Worm (Caenorhabditis elegans) whole organism, L2 larva: ENCODE results near the gene C25E10.4.

Source experiments
- R02D3.7 ChIP-seq: fragments of 150-350 bp; optimal IDR thresholded peaks from 2 replicates; lab custom pipeline; 2014; ENCODE audit warnings: missing biosample characterization, missing genetic modification characterization
- Y55F3AM.14 ChIP-seq: fragments of 200-800 bp; sonication (Bioruptor generic); optimal IDR thresholded peaks from 2 replicates; lab custom pipeline; 2018; ENCODE audit warnings: mild to moderate bottlenecking, missing genetic modification characterization, missing compliant biosample characterization
- alr-1 ChIP-seq: fragments of 150-350 bp; optimal IDR thresholded peaks from 2 replicates; lab custom pipeline; 2014; ENCODE audit warnings: missing biosample characterization, missing genetic modification characterization
- aly-2 ChIP-seq: fragments of 150-350 bp; optimal IDR thresholded peaks from 2 replicates; lab custom pipeline; 2014; ENCODE audit warnings: missing biosample characterization, missing genetic modification characterization
- ama-1 ChIP-seq: fragments of 150-350 bp; optimal IDR thresholded peaks from 2 replicates; lab custom pipeline; 2018; ENCODE audit warnings: inconsistent platforms
- blmp-1 ChIP-seq: sonication (generic microtip); optimal IDR thresholded peaks from 2 replicates; lab custom pipeline; 2017; ENCODE audit warnings: missing genetic modification characterization, mild to moderate bottlenecking, missing compliant biosample characterization, antibody characterized with exemption, moderate library complexity; ENCODE audit not compliant: insufficient read depth
- ceh-16 ChIP-seq: fragments of 150-350 bp; optimal IDR thresholded peaks from 2 replicates; lab custom pipeline; 2014; ENCODE audit warnings: missing biosample characterization, missing genetic modification characterization
- ceh-82 ChIP-seq: fragments of 150-350 bp; optimal IDR thresholded peaks from 2 replicates; lab custom pipeline; 2014; ENCODE audit warnings: missing biosample characterization, missing genetic modification characterization
- dmd-4 ChIP-seq: sonication (generic microtip); optimal IDR thresholded peaks from 2 replicates; lab custom pipeline; 2017; ENCODE audit warnings: missing biosample characterization, missing genetic modification characterization
- egl-27 ChIP-seq: sonication (generic microtip); optimal IDR thresholded peaks from 3 replicates; lab custom pipeline; 2017; ENCODE audit warnings: missing biosample characterization, missing genetic modification reagents, missing genetic modification characterization
- elt-1 ChIP-seq: fragments of 150-350 bp; optimal IDR thresholded peaks from 2 replicates; lab custom pipeline; 2014; ENCODE audit warnings: missing biosample characterization, missing genetic modification characterization
- fos-1 ChIP-seq: fragments of 150-350 bp; optimal IDR thresholded peaks from 2 replicates; lab custom pipeline; 2014; ENCODE audit warnings: missing biosample characterization, missing genetic modification characterization
- gmeb-1 ChIP-seq: fragments of 150-350 bp; optimal IDR thresholded peaks from 2 replicates; lab custom pipeline; 2014; ENCODE audit warnings: missing biosample characterization, missing genetic modification characterization
- lin-11 ChIP-seq: fragments of 150-350 bp; sonication (generic microtip); optimal IDR thresholded peaks from 2 replicates; lab custom pipeline; 2014; ENCODE audit warnings: missing biosample characterization, missing genetic modification characterization, inconsistent platforms, mixed read lengths
- lin-13 ChIP-seq: fragments of 150-350 bp; optimal IDR thresholded peaks from 2 replicates; lab custom pipeline; 2014; ENCODE audit warnings: missing biosample characterization, missing genetic modification reagents, missing genetic modification characterization
- lin-39 ChIP-seq: fragments of 150-350 bp; optimal IDR thresholded peaks from 2 replicates; lab custom pipeline; 2014; ENCODE audit warnings: missing biosample characterization, missing genetic modification reagents, missing genetic modification characterization
- mab-5 ChIP-seq: fragments of 150-350 bp; optimal IDR thresholded peaks from 2 replicates; lab custom pipeline; 2014; ENCODE audit warnings: missing biosample characterization, missing genetic modification characterization
- mbf-1 ChIP-seq: sonication (generic microtip); optimal IDR thresholded peaks from 2 replicates; lab custom pipeline; 2017; ENCODE audit warnings: missing biosample characterization, missing genetic modification characterization
- mdl-1 ChIP-seq, 2 experiments: fragments of 150-350 bp in 1 of 2; sonication (generic microtip) in 1 of 2; optimal IDR thresholded peaks; 2 replicates each; lab custom pipeline; 2017; ENCODE audit warnings: missing biosample characterization in 2 of 2, missing genetic modification characterization in 2 of 2
- nhr-11 ChIP-seq: fragments of 150-350 bp; optimal IDR thresholded peaks from 2 replicates; lab custom pipeline; 2014; ENCODE audit warnings: missing biosample characterization, missing genetic modification characterization
- nhr-12 ChIP-seq: fragments of 150-350 bp; optimal IDR thresholded peaks from 2 replicates; lab custom pipeline; 2014; ENCODE audit warnings: missing biosample characterization, missing genetic modification characterization
- nhr-21 ChIP-seq: fragments of 150-350 bp; optimal IDR thresholded peaks from 2 replicates; lab custom pipeline; 2014; ENCODE audit warnings: missing biosample characterization, missing genetic modification characterization
- nhr-237 ChIP-seq: fragments of 150-350 bp; optimal IDR thresholded peaks from 2 replicates; lab custom pipeline; 2014; ENCODE audit warnings: missing biosample characterization, missing genetic modification characterization
- nhr-25 ChIP-seq: fragments of 150-350 bp; sonication (generic microtip); optimal IDR thresholded peaks from 3 replicates; lab custom pipeline; 2014; ENCODE audit warnings: missing biosample characterization, missing genetic modification characterization
- peb-1 ChIP-seq: fragments of 150-350 bp; optimal IDR thresholded peaks from 2 replicates; lab custom pipeline; 2014; ENCODE audit warnings: missing biosample characterization, missing genetic modification characterization
- sem-4 ChIP-seq: fragments of 150-350 bp; optimal IDR thresholded peaks from 2 replicates; lab custom pipeline; 2014; ENCODE audit warnings: missing biosample characterization, missing genetic modification reagents, missing genetic modification characterization
- skn-1 ChIP-seq: sonication (generic microtip); optimal IDR thresholded peaks from 2 replicates; lab custom pipeline; 2017; ENCODE audit warnings: missing biosample characterization, missing genetic modification characterization
- sma-9 ChIP-seq, 2 experiments: fragments of 150-350 bp in 1 of 2; sonication (generic microtip) in 1 of 2; optimal IDR thresholded peaks; 2 replicates each; lab custom pipeline; 2014 to 2016; ENCODE audit warnings: missing genetic modification characterization in 2 of 2, mild to moderate bottlenecking in 1 of 2, missing biosample characterization in 1 of 2, missing compliant biosample characterization in 1 of 2, missing genetic modification reagents in 1 of 2, moderate library complexity in 1 of 2
- snpc-4 ChIP-seq: fragments of 150-350 bp; optimal IDR thresholded peaks from 2 replicates; lab custom pipeline; 2014; ENCODE audit warnings: missing biosample characterization, missing genetic modification characterization
- unc-39 ChIP-seq: fragments of 150-350 bp; optimal IDR thresholded peaks from 2 replicates; lab custom pipeline; 2014; ENCODE audit warnings: missing biosample characterization, missing genetic modification characterization
- unc-55 ChIP-seq: fragments of 150-350 bp; sonication (generic microtip); optimal IDR thresholded peaks from 3 replicates; lab custom pipeline; 2014; ENCODE audit warnings: missing biosample characterization, missing genetic modification reagents, missing genetic modification characterization
- unc-62 ChIP-seq: fragments of 150-350 bp; optimal IDR thresholded peaks from 2 replicates; lab custom pipeline; 2014; ENCODE audit warnings: missing biosample characterization, missing genetic modification reagents, missing genetic modification characterization
- zag-1 ChIP-seq: fragments of 150-350 bp; optimal IDR thresholded peaks from 2 replicates; lab custom pipeline; 2014; ENCODE audit warnings: missing biosample characterization, missing genetic modification characterization
- ztf-11 ChIP-seq: sonication (generic microtip); optimal IDR thresholded peaks from 2 replicates; lab custom pipeline; 2017; ENCODE audit warnings: missing biosample characterization, missing genetic modification characterization

The C25E10.4 gene

DNA sequence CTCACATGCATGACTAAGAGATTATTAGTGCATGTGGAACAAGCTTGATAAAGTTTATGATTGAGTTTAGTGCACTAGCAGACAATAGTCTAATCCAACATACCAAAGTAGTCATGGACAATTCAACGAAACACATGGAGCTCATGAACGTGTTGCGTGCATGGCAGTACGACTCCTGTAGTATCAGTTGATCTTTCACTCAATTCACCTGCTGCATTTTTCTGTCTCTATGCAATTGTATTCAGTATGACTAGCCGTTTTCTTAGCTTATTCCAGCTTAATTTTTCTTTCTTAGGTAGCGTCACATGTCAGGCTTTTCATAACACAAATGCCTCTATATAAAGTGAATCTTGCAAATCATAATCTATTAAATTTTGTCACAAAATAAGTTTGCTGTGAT, 30.1 kb upstream of the C25E10.4 start, which contains the start of gene srx-1:
TSS of gene srx-1 (plus strand) at position 382 of the 400 bp plus-strand sequence.
- TF ChIP-seq ceh-16 (tag; lab: Kevin White, UChicago) (no peak), Y55F3AM.14 (GFP tag; lab: Kevin White, UChicago) (no peak), unc-39 (tag; lab: Kevin White, UChicago) (no peak), lin-11 (tag; lab: Kevin White, UChicago) (no peak), sem-4 (no peak), aly-2 (tag; lab: Kevin White, UChicago) (no peak), nhr-25 (tag; lab: Kevin White, UChicago) (no peak)
- TF ChIP-seq, all 48 proteins: peak for 0

DNA sequence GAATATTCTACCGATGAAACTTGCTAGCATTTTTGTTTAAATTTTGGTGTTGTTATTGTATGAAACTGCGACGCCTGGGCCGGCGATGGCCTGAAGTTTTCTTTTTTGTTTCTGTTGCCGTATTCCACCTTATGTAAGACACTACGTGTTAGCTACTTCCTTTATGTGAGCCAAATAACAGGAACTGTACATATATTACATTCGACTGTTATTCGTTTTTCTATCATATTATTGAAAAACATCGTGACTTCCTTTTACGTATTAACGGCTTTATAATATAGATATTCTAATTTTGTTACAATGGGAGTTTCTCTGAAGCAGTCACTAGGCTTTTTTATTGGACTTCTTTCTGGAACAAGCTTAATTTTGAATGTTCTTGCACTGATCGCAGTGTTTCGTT, 28.1 kb upstream of the C25E10.4 start, which contains the start of gene srx-3:
TSS of gene srx-3 (plus strand) at position 301 of the 400 bp plus-strand sequence.
- TF ChIP-seq ceh-82 (no peak), R02D3.7 (tag; lab: Kevin White, UChicago) (no peak), snpc-4 (tag; lab: Kevin White, UChicago) (no peak), lin-13 (GFP tag; lab: Kevin White, UChicago) (no peak), egl-27 (no peak), nhr-21 (tag; lab: Kevin White, UChicago) (no peak), blmp-1 (tag; lab: Kevin White, UChicago) (no peak), unc-62 (GFP tag; lab: Kevin White, UChicago) (no peak), ztf-11 (no peak), sem-4 (no peak), nhr-12 (tag; lab: Kevin White, UChicago) (no peak), zag-1 (no peak), mbf-1 (no peak), lin-39 (no peak)

DNA sequence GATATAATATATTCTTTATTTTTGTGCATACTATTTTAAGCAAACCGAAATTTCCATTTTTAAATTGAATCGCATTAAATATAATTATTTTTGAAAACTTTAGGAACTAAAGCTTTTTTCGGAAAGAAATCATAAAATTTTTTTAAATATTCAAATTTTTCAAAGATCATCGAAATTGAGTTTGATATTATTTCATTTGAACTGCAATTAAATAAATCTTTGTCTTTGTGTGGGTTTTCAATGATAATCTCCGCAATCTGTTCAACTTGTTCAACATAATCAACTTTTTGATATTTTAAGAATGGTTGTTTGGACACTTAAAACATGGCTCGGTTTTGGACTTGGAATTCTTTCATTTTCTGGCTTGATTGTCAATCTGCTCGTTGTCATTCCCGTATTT, 24.2 kb upstream of the C25E10.4 start, which contains the start of gene srx-2:
TSS of gene srx-2 (plus strand) at position 301 of the 400 bp plus-strand sequence.
- no peak for TF ChIP-seq nhr-11 (tag; lab: Kevin White, UChicago)
- TF ChIP-seq alr-1 (tag; lab: Kevin White, UChicago): no peak
- no peak for TF ChIP-seq elt-1 (tag; lab: Kevin White, UChicago)
- TF ChIP-seq nhr-237: no peak
- no peak for TF ChIP-seq fos-1 (tag; lab: Kevin White, UChicago)
- no peak for TF ChIP-seq unc-55
- no peak for TF ChIP-seq mdl-1 (tag; optimal IDR thresholded peaks at IDR 0.05; lab: Kevin White, UChicago)
- no peak for TF ChIP-seq nhr-25 (tag; lab: Kevin White, UChicago)
- TF ChIP-seq ama-1 (lab: Kevin White, UChicago): no peak
- no peak for TF ChIP-seq mab-5 (tag; lab: Kevin White, UChicago)
- no peak for TF ChIP-seq dmd-4 (tag; lab: Kevin White, UChicago)
- no peak for TF ChIP-seq R02D3.7 (tag; lab: Kevin White, UChicago)
- no peak for TF ChIP-seq mbf-1

DNA sequence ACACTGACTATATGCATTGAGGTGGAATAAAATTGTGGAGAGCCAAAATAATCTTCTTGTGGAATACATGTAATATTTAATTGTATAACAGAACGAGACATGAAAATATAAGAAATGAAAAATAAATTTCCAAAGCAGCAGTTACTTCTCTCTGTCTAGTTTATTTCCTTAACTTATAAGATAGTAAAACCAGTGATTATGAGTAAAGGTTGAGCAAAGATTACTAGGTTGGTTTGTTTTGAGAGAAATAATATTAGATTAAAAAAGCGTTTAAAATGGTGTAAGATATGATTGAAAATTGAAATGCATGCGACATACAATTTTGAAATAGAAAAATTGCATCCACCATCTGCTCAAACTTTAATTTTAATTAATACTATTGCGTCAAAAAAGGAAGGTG, 19.6 kb upstream of the C25E10.4 start, which contains the start of gene srh-201:
TSS of gene srh-201 (minus strand) at position 101 of the 400 bp plus-strand sequence.
- TF ChIP-seq Y55F3AM.14 (GFP tag; lab: Kevin White, UChicago) (no peak), fos-1 (tag; lab: Kevin White, UChicago) (no peak), mdl-1 (tag; optimal IDR thresholded peaks at IDR 0.05; lab: Kevin White, UChicago) (no peak), peb-1 (tag; lab: Kevin White, UChicago) (no peak), gmeb-1 (tag; lab: Kevin White, UChicago) (no peak), aly-2 (tag; lab: Kevin White, UChicago) (no peak), sem-4 (no peak), nhr-21 (tag; lab: Kevin White, UChicago) (no peak)

DNA sequence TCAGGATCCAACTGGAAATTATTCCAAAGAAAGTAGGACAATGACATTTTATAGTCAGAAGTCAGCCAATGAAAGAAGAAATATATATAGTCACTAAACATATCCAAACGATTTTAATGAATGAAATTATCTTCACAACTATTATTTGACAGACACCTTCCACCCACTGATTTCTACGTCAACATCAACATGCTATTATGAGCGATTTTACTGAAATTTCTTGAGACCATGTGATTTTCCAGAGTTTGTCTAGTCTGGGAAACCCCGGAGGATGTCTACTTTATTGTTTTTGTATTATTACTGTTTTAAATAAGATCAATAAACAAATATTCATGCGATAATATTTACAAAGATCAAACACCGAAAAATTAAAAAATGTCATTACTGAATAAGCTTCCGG, 17.8 kb upstream of the C25E10.4 start, which contains the start of gene srt-18:
TSS of gene srt-18 (minus strand) at position 101 of the 400 bp plus-strand sequence.
- TF ChIP-seq dmd-4 (tag; lab: Kevin White, UChicago) (no peak), nhr-21 (tag; lab: Kevin White, UChicago) (no peak), blmp-1 (tag; lab: Kevin White, UChicago) (no peak), lin-11 (tag; lab: Kevin White, UChicago) (no peak), mab-5 (tag; lab: Kevin White, UChicago) (no peak), skn-1 (no peak), unc-39 (tag; lab: Kevin White, UChicago) (no peak), mbf-1 (no peak), ztf-11 (no peak), nhr-25 (tag; lab: Kevin White, UChicago) (no peak), lin-39 (no peak), ceh-82 (no peak), sma-9 (GFP tag; optimal IDR thresholded peaks at IDR 0.05; lab: Kevin White, UChicago) (no peak), sma-9 (tag; optimal IDR thresholded peaks at IDR 0.05; lab: Kevin White, UChicago) (no peak), snpc-4 (tag; lab: Kevin White, UChicago) (no peak), unc-55 (no peak), ama-1 (lab: Kevin White, UChicago) (no peak), gmeb-1 (tag; lab: Kevin White, UChicago) (no peak)
